Fruit fly (Drosophila melanogaster) whole organism, embryonic: Measurements from ENCODE around the gene Lcp65Ag3.

Source experiments
- Aef1 ChIP-seq: fragments of 200-800 bp; sonication (Bioruptor generic); IDR thresholded peaks from 3 replicates; pipeline ENCODE4 v1.3.6; 2022; ENCODE audit warnings: missing biosample characterization, missing genetic modification characterization
- Asciz ChIP-seq: fragments of 200-800 bp; sonication (Bioruptor generic); optimal IDR thresholded peaks from 2 replicates; lab custom pipeline; 2017; ENCODE audit warnings: missing biosample characterization, mild to moderate bottlenecking, missing genetic modification characterization, missing genetic modification reagents
- CG12769 ChIP-seq: fragments of 200-800 bp; sonication (Bioruptor generic); optimal IDR thresholded peaks from 2 replicates; lab custom pipeline; 2019; ENCODE audit warnings: missing biosample characterization, mild to moderate bottlenecking, missing genetic modification characterization, moderate library complexity
- CG15601 ChIP-seq: fragments of 200-800 bp; sonication (Bioruptor generic); optimal IDR thresholded peaks from 3 replicates; lab custom pipeline; 2019; ENCODE audit warnings: missing biosample characterization, mild to moderate bottlenecking, missing genetic modification characterization, moderate library complexity
- CG17186 ChIP-seq: fragments of 200-800 bp; sonication (Bioruptor generic); optimal IDR thresholded peaks from 3 replicates; lab custom pipeline; 2017; ENCODE audit warnings: missing biosample characterization, missing genetic modification reagents, missing genetic modification characterization
- CG1792 ChIP-seq: fragments of 200-800 bp; sonication (Bioruptor generic); optimal IDR thresholded peaks from 2 replicates; lab custom pipeline; 2016; ENCODE audit warnings: missing biosample characterization, missing genetic modification characterization
- CG2678 ChIP-seq: fragments of 200-800 bp; sonication (Bioruptor generic); optimal IDR thresholded peaks from 3 replicates; lab custom pipeline; 2019; ENCODE audit warnings: missing biosample characterization, mild to moderate bottlenecking, missing genetic modification characterization, moderate library complexity
- CG2889 ChIP-seq: fragments of 200-800 bp; sonication (Bioruptor generic); IDR thresholded peaks from 3 replicates; pipeline ENCODE4 v1.3.6; 2022; ENCODE audit warnings: missing biosample characterization, missing genetic modification characterization
- CG32532 ChIP-seq: fragments of 200-800 bp; sonication (Bioruptor generic); IDR thresholded peaks from 2 replicates; pipeline ENCODE4 v1.3.6; 2022; ENCODE audit warnings: missing biosample characterization, missing genetic modification characterization
- CG4328 ChIP-seq: fragments of 200-800 bp; sonication (Bioruptor generic); optimal IDR thresholded peaks from 3 replicates; lab custom pipeline; 2017; ENCODE audit warnings: missing biosample characterization, missing genetic modification reagents, missing genetic modification characterization
- CG4404 ChIP-seq: fragments of 200-800 bp; sonication (Bioruptor generic); IDR thresholded peaks from 2 replicates; pipeline ENCODE4 v1.3.6; 2022; ENCODE audit warnings: missing biosample characterization, missing genetic modification characterization
- CG6175 ChIP-seq: fragments of 200-800 bp; sonication (Bioruptor generic); IDR thresholded peaks from 3 replicates; pipeline ENCODE4 v1.3.6; 2022; ENCODE audit warnings: missing biosample characterization, missing genetic modification characterization
- CG6272 ChIP-seq: fragments of 200-800 bp; sonication (Bioruptor generic); IDR thresholded peaks from 2 replicates; pipeline ENCODE4 v1.3.6; 2022; ENCODE audit warnings: missing biosample characterization, missing genetic modification characterization
- CG6689 ChIP-seq: fragments of 200-800 bp; sonication (Bioruptor generic); IDR thresholded peaks from 2 replicates; pipeline ENCODE4 v1.3.6; 2022; ENCODE audit warnings: missing biosample characterization, missing genetic modification characterization
- CG7271 ChIP-seq: fragments of 200-800 bp; sonication (Bioruptor generic); optimal IDR thresholded peaks from 2 replicates; lab custom pipeline; 2018; ENCODE audit warnings: missing biosample characterization, mild to moderate bottlenecking, missing genetic modification characterization, moderate library complexity
- CG7556 ChIP-seq: fragments of 200-800 bp; sonication (Bioruptor generic); optimal IDR thresholded peaks from 2 replicates; lab custom pipeline; 2017; ENCODE audit warnings: missing biosample characterization, mild to moderate bottlenecking, missing genetic modification characterization
- CG7963 ChIP-seq: fragments of 200-800 bp; sonication (Bioruptor generic); IDR thresholded peaks from 3 replicates; pipeline ENCODE4 v1.3.6; 2022; ENCODE audit warnings: missing biosample characterization, missing genetic modification characterization; ENCODE audit not compliant: partially characterized antibody
- CG9876 ChIP-seq: fragments of 200-800 bp; sonication (Bioruptor generic); optimal IDR thresholded peaks from 2 replicates; lab custom pipeline; 2016; ENCODE audit warnings: missing biosample characterization, missing genetic modification characterization
- Elba2 ChIP-seq: fragments of 200-800 bp; sonication (Bioruptor generic); optimal IDR thresholded peaks from 3 replicates; lab custom pipeline; 2016; ENCODE audit warnings: missing biosample characterization, missing genetic modification characterization
- Hey ChIP-seq: fragments of 200-800 bp; sonication (Bioruptor generic); optimal IDR thresholded peaks from 3 replicates; lab custom pipeline; 2018; ENCODE audit warnings: missing biosample characterization, mild to moderate bottlenecking, missing genetic modification characterization
- NC2α ChIP-seq: fragments of 200-800 bp; sonication (Bioruptor generic); optimal IDR thresholded peaks from 2 replicates; lab custom pipeline; 2016; ENCODE audit warnings: missing biosample characterization, missing genetic modification characterization
- Oaz ChIP-seq: fragments of 200-800 bp; sonication (Bioruptor generic); IDR thresholded peaks from 2 replicates; pipeline ENCODE4 v1.3.6; 2022; ENCODE audit warnings: missing biosample characterization, missing genetic modification characterization
- Oli ChIP-seq: fragments of 200-800 bp; sonication (Bioruptor generic); optimal IDR thresholded peaks from 2 replicates; lab custom pipeline; 2018; ENCODE audit warnings: missing biosample characterization, mild to moderate bottlenecking, missing genetic modification characterization, moderate library complexity
- PHDP ChIP-seq: fragments of 200-800 bp; sonication (Bioruptor generic); optimal IDR thresholded peaks from 3 replicates; lab custom pipeline; 2018; ENCODE audit warnings: missing biosample characterization, mild to moderate bottlenecking, missing genetic modification characterization, moderate library complexity
- Ptx1 ChIP-seq: fragments of 200-800 bp; sonication (Bioruptor generic); IDR thresholded peaks from 2 replicates; pipeline ENCODE4 v1.3.6; 2022; ENCODE audit warnings: missing biosample characterization, missing genetic modification characterization
- Ravus ChIP-seq: fragments of 200-800 bp; sonication (Bioruptor generic); IDR thresholded peaks from 2 replicates; pipeline ENCODE4 v1.3.6; 2022; ENCODE audit warnings: missing biosample characterization, missing genetic modification characterization
- Sry-β ChIP-seq: fragments of 200-800 bp; sonication (Bioruptor generic); optimal IDR thresholded peaks from 2 replicates; lab custom pipeline; 2018; ENCODE audit warnings: missing biosample characterization, mild to moderate bottlenecking, missing genetic modification characterization, moderate library complexity
- Stat92E ChIP-seq, 3 experiments: fragments of >200 bp in 2 of 3; fragments of 200-800 bp in 1 of 3; sonication (Bioruptor generic) in 1 of 3; optimal IDR thresholded peaks; 2 replicates each; lab custom pipeline; 2017 to 2019; ENCODE audit warnings: missing biosample characterization in 3 of 3, missing genetic modification characterization in 3 of 3, mild to moderate bottlenecking in 1 of 3, moderate library complexity in 1 of 3
- az2 ChIP-seq: fragments of 200-800 bp; sonication (Bioruptor generic); optimal IDR thresholded peaks from 3 replicates; lab custom pipeline; 2016; ENCODE audit warnings: missing biosample characterization, missing genetic modification characterization
- bigmax ChIP-seq: fragments of 200-800 bp; sonication (Bioruptor generic); optimal IDR thresholded peaks from 2 replicates; lab custom pipeline; 2018; ENCODE audit warnings: missing biosample characterization, mild to moderate bottlenecking, missing genetic modification characterization
- cato ChIP-seq: fragments of 200-800 bp; sonication (Bioruptor generic); optimal IDR thresholded peaks from 2 replicates; lab custom pipeline; 2016; ENCODE audit warnings: missing biosample characterization, missing genetic modification characterization, borderline replicate concordance
- cg ChIP-seq: fragments of 200-800 bp; sonication (Bioruptor generic); optimal IDR thresholded peaks from 3 replicates; lab custom pipeline; 2019; ENCODE audit warnings: missing biosample characterization, mild to moderate bottlenecking, missing genetic modification characterization, moderate library complexity
- crol ChIP-seq: fragments of 200-800 bp; sonication (Bioruptor generic); IDR thresholded peaks from 2 replicates; pipeline ENCODE4 v1.3.6; 2022; ENCODE audit warnings: missing biosample characterization, missing genetic modification characterization
- gt ChIP-seq: fragments of 200-800 bp; sonication (Bioruptor generic); IDR thresholded peaks from 2 replicates; pipeline ENCODE4 v1.3.6; 2022; ENCODE audit warnings: missing biosample characterization, missing genetic modification characterization
- hb ChIP-seq: fragments of 200-800 bp; sonication (Bioruptor generic); IDR thresholded peaks from 3 replicates; pipeline ENCODE4 v1.3.6; 2022; ENCODE audit warnings: missing biosample characterization, missing genetic modification characterization; ENCODE audit not compliant: partially characterized antibody
- pnt ChIP-seq: fragments of 200-800 bp; sonication (Bioruptor generic); optimal IDR thresholded peaks from 3 replicates; lab custom pipeline; 2016; ENCODE audit warnings: missing biosample characterization, missing genetic modification characterization
- pros ChIP-seq: fragments of 200-800 bp; sonication (Bioruptor generic); optimal IDR thresholded peaks from 3 replicates; lab custom pipeline; 2019; ENCODE audit warnings: missing biosample characterization, mild to moderate bottlenecking, missing genetic modification characterization, moderate library complexity
- ranshi ChIP-seq: fragments of 200-800 bp; sonication (Bioruptor generic); IDR thresholded peaks from 2 replicates; pipeline ENCODE4 v1.3.6; 2022; ENCODE audit warnings: missing biosample characterization, missing genetic modification characterization
- ro ChIP-seq: fragments of 200-800 bp; sonication (Bioruptor generic); IDR thresholded peaks from 2 replicates; pipeline ENCODE4 v1.3.6; 2022; ENCODE audit warnings: missing biosample characterization, missing genetic modification characterization
- sc ChIP-seq, 3 experiments: fragments of >200 bp in 2 of 3; fragments of 200-800 bp in 1 of 3; sonication (Bioruptor generic) in 1 of 3; optimal IDR thresholded peaks; 2 replicates in 2 of 3; 3 replicates in 1 of 3; lab custom pipeline; 2017; ENCODE audit warnings: mild to moderate bottlenecking in 1 of 3, missing biosample characterization in 1 of 3, missing genetic modification characterization in 1 of 3, missing genetic modification reagents in 1 of 3
- sd ChIP-seq: fragments of 200-800 bp; sonication (Bioruptor generic); optimal IDR thresholded peaks from 3 replicates; lab custom pipeline; 2018; ENCODE audit warnings: missing biosample characterization, mild to moderate bottlenecking, missing genetic modification characterization, moderate library complexity
- sim ChIP-seq: fragments of 200-800 bp; sonication (Bioruptor generic); IDR thresholded peaks from 2 replicates; pipeline ENCODE4 v1.3.6; 2022; ENCODE audit warnings: missing biosample characterization, missing genetic modification characterization
- sima ChIP-seq: fragments of 200-800 bp; sonication (Bioruptor generic); optimal IDR thresholded peaks from 2 replicates; lab custom pipeline; 2016; ENCODE audit warnings: missing biosample characterization, missing genetic modification characterization
- slp2 ChIP-seq: fragments of 200-800 bp; sonication (Bioruptor generic); optimal IDR thresholded peaks from 2 replicates; lab custom pipeline; 2016; ENCODE audit warnings: missing biosample characterization, missing genetic modification characterization
- tna ChIP-seq: fragments of 200-800 bp; sonication (Bioruptor generic); IDR thresholded peaks from 2 replicates; pipeline ENCODE4 v1.3.6; 2022; ENCODE audit warnings: missing biosample characterization, missing genetic modification characterization; ENCODE audit not compliant: partially characterized antibody
- usp ChIP-seq: fragments of >200 bp; optimal IDR thresholded peaks from 2 replicates; lab custom pipeline; 2017; ENCODE audit warnings: missing biosample characterization, missing genetic modification characterization
- vfl ChIP-seq: fragments of 200-800 bp; sonication (Bioruptor generic); optimal IDR thresholded peaks from 2 replicates; lab custom pipeline; 2016; ENCODE audit warnings: missing biosample characterization, missing genetic modification characterization
- wor ChIP-seq: fragments of 200-800 bp; sonication (Bioruptor generic); IDR thresholded peaks from 2 replicates; pipeline ENCODE4 v1.3.6; 2022; ENCODE audit warnings: missing biosample characterization, missing genetic modification characterization
- zfh1 ChIP-seq: fragments of 200-800 bp; sonication (Bioruptor generic); IDR thresholded peaks from 3 replicates; pipeline ENCODE4 v1.3.6; 2022; ENCODE audit warnings: missing biosample characterization, missing genetic modification characterization

The Lcp65Ag3 gene

DNA sequence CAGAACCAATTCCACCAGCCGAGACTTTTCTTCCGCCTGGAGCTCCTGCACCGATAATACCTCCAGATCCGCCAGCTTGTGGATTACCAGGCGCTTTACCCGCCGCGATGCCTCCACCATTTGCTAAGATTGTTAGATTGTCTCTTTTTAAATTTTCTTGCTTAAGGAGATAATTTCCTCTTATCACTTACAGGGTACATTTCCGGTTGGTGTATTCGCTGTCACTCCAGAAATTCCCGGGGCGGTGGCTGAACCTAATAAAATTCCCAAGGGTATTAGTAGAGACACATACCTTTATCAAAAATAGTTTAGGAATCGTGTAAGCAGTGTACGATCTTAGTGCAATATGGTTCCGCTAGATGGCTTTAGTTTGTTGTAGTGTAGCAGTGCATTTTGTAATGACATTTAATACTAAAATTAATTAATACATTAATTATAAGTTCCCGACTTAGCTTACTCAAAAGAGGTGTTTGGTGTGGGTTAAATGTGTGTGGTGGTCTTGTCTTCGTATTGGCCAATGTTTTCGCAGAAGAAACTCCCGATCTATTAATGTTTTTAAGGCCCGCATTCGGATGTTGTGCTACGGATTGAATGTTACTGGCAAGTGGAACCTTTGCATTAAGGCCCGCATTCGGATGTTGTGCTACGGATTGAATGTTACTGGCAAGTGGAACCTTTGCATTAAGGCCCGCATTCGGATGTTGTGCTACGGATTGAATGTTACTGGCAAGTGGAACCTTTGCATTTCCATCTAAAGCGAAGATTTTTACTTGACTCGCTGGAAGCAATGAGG lies 6.0 kb downstream of the Lcp65Ag3 start (continued):
- TF ChIP-seq CG9876 (GFP tag; lab: Kevin White, UChicago) (peak; percentile 16), CG32532 (GFP tag; lab: Robert Waterston, UW) (peak; percentile 86), cato (GFP tag; lab: Kevin White, UChicago) (no peak), CG2678 (no peak), sd (tag; lab: Kevin White, UChicago) (peak; percentile 10), wor (GFP tag; lab: Robert Waterston, UW) (peak; percentile 18; the same call in 1 of the 2 replicates), CG6175 (peak; percentile 81), az2 (GFP tag; lab: Kevin White, UChicago) (peak; percentile 32), hb (no peak), CG7271 (tag; lab: Kevin White, UChicago) (peak; percentile 87), ro (GFP tag; lab: Robert Waterston, UW) (no peak), gt (GFP tag; lab: Robert Waterston, UW) (no peak), Stat92E (GFP tag; optimal IDR thresholded peaks at IDR 0.05; lab: Kevin White, UChicago) (no peak), CG7556 (GFP tag; lab: Kevin White, UChicago) (peak; percentile 45), pros (no peak), Oli (peak; percentile 40), ranshi (GFP tag; lab: Robert Waterston, UW) (peak; percentile 76; the same call in 1 of the 2 replicates), tna (GFP tag; lab: Robert Waterston, UW) (no peak), bigmax (GFP tag; lab: Kevin White, UChicago) (peak; percentile 68), CG4404 (GFP tag; lab: Robert Waterston, UW) (no peak), CG12769 (tag; lab: Kevin White, UChicago) (peak; percentile 88), Sry-β (GFP tag; lab: Kevin White, UChicago) (peak; percentile 62), CG4328 (GFP tag; lab: Kevin White, UChicago) (peak; percentile 81), PHDP (tag; lab: Kevin White, UChicago) (peak; percentile 73), sim (peak; percentile 82), Elba2 (GFP tag; lab: Kevin White, UChicago) (peak; percentile 52), Hey (tag; lab: Kevin White, UChicago) (peak; percentile 43), vfl (GFP tag; lab: Kevin White, UChicago) (no peak), CG6689 (GFP tag; lab: Robert Waterston, UW) (peak; percentile 66), Oaz (GFP tag; lab: Robert Waterston, UW) (peak; percentile 59), NC2α (GFP tag; lab: Kevin White, UChicago) (peak; percentile 23), crol (GFP tag; lab: Robert Waterston, UW) (no peak), zfh1 (GFP tag; lab: Robert Waterston, UW) (peak; percentile 88), slp2 (GFP tag; lab: Kevin White, UChicago) (peak; percentile 66), cg (GFP tag; lab: Kevin White, UChicago) (no peak), CG2889 (GFP tag; lab: Robert Waterston, UW) (no peak), Ptx1 (peak; percentile 78), CG7963 (GFP tag; lab: Robert Waterston, UW) (no peak), usp (GFP tag; lab: Kevin White, UChicago) (no peak), Ravus (GFP tag; lab: Robert Waterston, UW) (no peak; the same call in 1 of the 2 replicates), CG17186 (peak; percentile 49), CG1792 (GFP tag; lab: Kevin White, UChicago) (peak; percentile 56), pnt (GFP tag; lab: Kevin White, UChicago) (no peak), CG15601 (peak; percentile 53), Aef1 (0 out of 3 replicates have a peak, but pooled peaks have one; percentile 14), CG6272 (GFP tag; lab: Robert Waterston, UW) (peak; percentile 55), sima (GFP tag; lab: Kevin White, UChicago) (peak; percentile 54), sc (optimal IDR thresholded peaks at IDR 0.05; lab: Kevin White, UChicago) (no peak), sc (GFP tag; optimal IDR thresholded peaks at IDR 0.05; lab: Kevin White, UChicago) (peak; percentile 29), Asciz (GFP tag; lab: Kevin White, UChicago) (peak; percentile 83)
